Worm (Caenorhabditis elegans) whole organism, late embryonic: Measurements from ENCODE around the gene tbce-1.

ENCODE experiments used
- F13H6.1 ChIP-seq: sonication (generic microtip); optimal IDR thresholded peaks from 2 replicates; lab custom pipeline; 2016; ENCODE audit warnings: missing genetic modification characterization, missing compliant biosample characterization
- K09A11.1 ChIP-seq: sonication (generic microtip); optimal IDR thresholded peaks from 2 replicates; lab custom pipeline; 2017; ENCODE audit warnings: antibody characterized with exemption, mild to moderate bottlenecking, missing genetic modification characterization, missing compliant biosample characterization; ENCODE audit not compliant: insufficient read depth
- T23F11.4 ChIP-seq: fragments of 200-800 bp; sonication (Bioruptor generic); optimal IDR thresholded peaks from 2 replicates; lab custom pipeline; 2018; ENCODE audit warnings: mild to moderate bottlenecking, missing genetic modification characterization, missing compliant biosample characterization
- ceh-2 ChIP-seq: sonication (generic microtip); optimal IDR thresholded peaks from 2 replicates; lab custom pipeline; 2016; ENCODE audit warnings: missing genotype, missing genetic modification characterization, missing compliant biosample characterization
- ceh-6 ChIP-seq: fragments of 200-800 bp; sonication (Bioruptor generic); optimal IDR thresholded peaks from 2 replicates; lab custom pipeline; 2018; ENCODE audit warnings: mild to moderate bottlenecking, missing genetic modification characterization, missing compliant biosample characterization
- fkh-10 ChIP-seq: fragments of 150-350 bp; optimal IDR thresholded peaks from 2 replicates; lab custom pipeline; 2014; ENCODE audit warnings: missing biosample characterization, missing genetic modification reagents, missing genetic modification characterization
- nhr-11 ChIP-seq: fragments of 150-350 bp; optimal IDR thresholded peaks from 2 replicates; lab custom pipeline; 2014; ENCODE audit warnings: missing biosample characterization, missing genetic modification characterization
- pax-1 ChIP-seq: fragments of 150-350 bp; optimal IDR thresholded peaks from 2 replicates; lab custom pipeline; 2014; ENCODE audit warnings: missing biosample characterization, missing genetic modification characterization
- rnt-1 ChIP-seq: sonication (generic microtip); optimal IDR thresholded peaks from 2 replicates; lab custom pipeline; 2016; ENCODE audit warnings: missing genetic modification characterization, missing compliant biosample characterization
- sox-2 ChIP-seq: fragments of 200-800 bp; sonication (Bioruptor generic); IDR thresholded peaks from 2 replicates; pipeline ENCODE4 v1.3.6; 2022; ENCODE audit warnings: missing genetic modification reagents, missing genetic modification characterization, missing compliant biosample characterization
- syd-9 ChIP-seq: sonication (generic microtip); optimal IDR thresholded peaks from 2 replicates; lab custom pipeline; 2016; ENCODE audit warnings: mild to moderate bottlenecking, missing genetic modification characterization, moderate library complexity, missing compliant biosample characterization
- tbx-2 ChIP-seq: sonication (generic microtip); optimal IDR thresholded peaks from 2 replicates; lab custom pipeline; 2016; ENCODE audit warnings: missing genetic modification characterization, missing compliant biosample characterization
- unc-3 ChIP-seq, 2 experiments: fragments of 200-800 bp in 1 of 2; sonication (Bioruptor generic) in 1 of 2; sonication (generic microtip) in 1 of 2; conservative IDR thresholded peaks in 1 of 2; optimal IDR thresholded peaks in 1 of 2; 2 replicates each; pipeline versions ENCODE4 v1.3.6 to Lab custom; 2016 to 2022; ENCODE audit warnings: missing compliant biosample characterization in 2 of 2, missing genetic modification characterization in 2 of 2, missing genetic modification reagents in 1 of 2
- unc-86 ChIP-seq: sonication (generic microtip); optimal IDR thresholded peaks from 2 replicates; lab custom pipeline; 2016; ENCODE audit warnings: missing genetic modification characterization, missing compliant biosample characterization

- TF ChIP-seq nhr-11 (tag; lab: Kevin White, UChicago) (no peak), fkh-10 (GFP tag; lab: Kevin White, UChicago) (no peak), rnt-1 (tag; lab: Kevin White, UChicago) (no peak), ceh-2 (no peak), K09A11.1 (tag; lab: Kevin White, UChicago) (no peak), F13H6.1 (tag; lab: Kevin White, UChicago) (no peak), ceh-6 (GFP tag; lab: Kevin White, UChicago) (no peak), sox-2 (GFP tag; lab: Robert Waterston, UW) (no peak), syd-9 (tag; lab: Kevin White, UChicago) (no peak), tbx-2 (tag; lab: Kevin White, UChicago) (no peak), unc-3 (GFP tag; conservative IDR thresholded peaks at IDR 0.05; lab: Robert Waterston, UW) (no peak), unc-3 (tag; optimal IDR thresholded peaks at IDR 0.05; lab: Kevin White, UChicago) (no peak), pax-1 (tag; lab: Kevin White, UChicago) (no peak), unc-86 (tag; lab: Kevin White, UChicago) (no peak), T23F11.4 (GFP tag; lab: Kevin White, UChicago) (no peak)
These were observed 11.3 kb upstream of the tbce-1 start for ce11 chrIV:8283214-8283613.
